Worm (Caenorhabditis elegans) whole organism, L2 larva: ENCODE results near the gene sprr-2.

Source experiments
- ceh-16 ChIP-seq: fragments of 150-350 bp; optimal IDR thresholded peaks from 2 replicates; lab custom pipeline; 2014; ENCODE audit warnings: missing biosample characterization, missing genetic modification characterization
- egl-27 ChIP-seq: sonication (generic microtip); optimal IDR thresholded peaks from 3 replicates; lab custom pipeline; 2017; ENCODE audit warnings: missing biosample characterization, missing genetic modification reagents, missing genetic modification characterization
- elt-3 ChIP-seq: sonication (generic microtip); optimal IDR thresholded peaks from 2 replicates; lab custom pipeline; 2017; ENCODE audit warnings: missing biosample characterization, missing genetic modification characterization
- fos-1 ChIP-seq: fragments of 150-350 bp; optimal IDR thresholded peaks from 2 replicates; lab custom pipeline; 2014; ENCODE audit warnings: missing biosample characterization, missing genetic modification characterization
- nhr-12 ChIP-seq: fragments of 150-350 bp; optimal IDR thresholded peaks from 2 replicates; lab custom pipeline; 2014; ENCODE audit warnings: missing biosample characterization, missing genetic modification characterization

DNA sequence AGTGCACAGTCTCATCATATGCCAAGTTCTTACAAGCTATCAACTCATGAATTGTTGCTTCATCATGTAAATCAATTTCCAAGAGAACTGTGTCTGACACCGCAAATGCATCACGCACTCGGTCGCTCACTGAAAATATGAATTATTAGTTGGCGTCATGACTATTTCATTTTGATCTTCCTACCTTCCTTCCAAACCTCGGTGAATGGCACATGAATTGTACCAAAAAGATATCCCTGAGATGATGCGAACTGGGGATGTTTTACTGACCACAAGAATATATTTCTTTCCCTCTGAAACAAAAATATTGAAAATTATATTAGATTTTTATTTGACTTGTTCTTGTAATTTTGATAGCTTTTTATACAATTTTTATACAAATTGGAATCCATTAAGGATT, 33.1 kb upstream of the sprr-2 start:
- TF ChIP-seq egl-27: no peak
- TF ChIP-seq nhr-12: no peak
- TF ChIP-seq elt-3: no peak
- no peak for TF ChIP-seq fos-1 (tag; lab: Kevin White, UChicago)
- no peak for TF ChIP-seq ceh-16 (tag; lab: Kevin White, UChicago)
